Worm (Caenorhabditis elegans) whole organism, L4 larva: ENCODE results near the gene C04C11.25.

Source experiments
- D1046.2 ChIP-seq: fragments of 200-800 bp; sonication (Bioruptor generic); IDR thresholded peaks from 2 replicates; pipeline ENCODE4 v1.3.6; 2022; ENCODE audit warnings: missing genetic modification characterization, missing compliant biosample characterization
- F26F4.8 ChIP-seq: fragments of 200-800 bp; sonication (Bioruptor generic); conservative IDR thresholded peaks from 2 replicates; pipeline ENCODE4 v1.3.6; 2022; ENCODE audit warnings: missing genetic modification characterization, missing compliant biosample characterization
- F37D6.2 ChIP-seq: sonication (generic microtip); optimal IDR thresholded peaks from 2 replicates; lab custom pipeline; 2016; ENCODE audit warnings: mild to moderate bottlenecking, missing genetic modification characterization, missing compliant biosample characterization
- F44E2.7 ChIP-seq: fragments of 200-800 bp; sonication (Bioruptor generic); IDR thresholded peaks from 2 replicates; pipeline ENCODE4 v2.1.2; 2022; ENCODE audit warnings: missing genetic modification characterization, missing compliant biosample characterization
- F49E8.2 ChIP-seq: sonication (generic microtip); optimal IDR thresholded peaks from 2 replicates; lab custom pipeline; 2016; ENCODE audit warnings: missing compliant biosample characterization, mild to moderate bottlenecking, missing genetic modification characterization, borderline replicate concordance
- R02D3.7 ChIP-seq: fragments of 150-350 bp; sonication (generic microtip); optimal IDR thresholded peaks from 3 replicates; lab custom pipeline; 2014; ENCODE audit warnings: missing biosample characterization, missing genetic modification characterization
- T20F7.1 ChIP-seq: fragments of 200-800 bp; sonication (Bioruptor generic); optimal IDR thresholded peaks from 2 replicates; lab custom pipeline; 2018; ENCODE audit warnings: mild to moderate bottlenecking, missing genetic modification characterization, missing compliant biosample characterization
- Y5F2A.4 ChIP-seq: fragments of 200-800 bp; sonication (Bioruptor generic); optimal IDR thresholded peaks from 2 replicates; lab custom pipeline; 2018; ENCODE audit warnings: mild to moderate bottlenecking, missing genetic modification characterization, missing compliant biosample characterization
- ZK337.2 ChIP-seq: fragments of 200-800 bp; sonication (Bioruptor generic); IDR thresholded peaks from 2 replicates; pipeline ENCODE4 v1.3.6; 2022; ENCODE audit warnings: missing genetic modification reagents, missing genetic modification characterization, missing compliant biosample characterization
- aha-1 ChIP-seq: fragments of 150-350 bp; peaks from one replicate; lab custom pipeline; 2014; ENCODE audit warnings: missing biosample characterization, missing genetic modification characterization
- arid-1 ChIP-seq: fragments of 200-800 bp; sonication (Bioruptor generic); conservative IDR thresholded peaks from 2 replicates; pipeline ENCODE4 v1.3.6; 2022; ENCODE audit warnings: missing genetic modification reagents, missing genetic modification characterization, missing compliant biosample characterization
- ceh-44 ChIP-seq: fragments of 200-800 bp; sonication (Bioruptor generic); IDR thresholded peaks from 2 replicates; pipeline ENCODE4 v1.3.6; 2022; ENCODE audit warnings: missing genetic modification reagents, missing genetic modification characterization, missing compliant biosample characterization
- ces-1 ChIP-seq: fragments of 150-350 bp; sonication (generic microtip); optimal IDR thresholded peaks from 4 replicates; lab custom pipeline; 2014; ENCODE audit warnings: missing biosample characterization, missing genetic modification reagents, missing genetic modification characterization
- cey-2 ChIP-seq: sonication (generic microtip); optimal IDR thresholded peaks from 3 replicates; lab custom pipeline; 2017; ENCODE audit warnings: missing genetic modification characterization, mild to moderate bottlenecking, missing compliant biosample characterization, antibody characterized with exemption, borderline replicate concordance; ENCODE audit not compliant: insufficient read depth
- daf-16 ChIP-seq, 3 experiments: sonication (generic microtip); optimal IDR thresholded peaks; 2 replicates each; lab custom pipeline; 2016 to 2017; ENCODE audit warnings: missing genetic modification characterization in 3 of 3, missing genetic modification reagents in 3 of 3, mild to moderate bottlenecking in 2 of 3, missing compliant biosample characterization in 2 of 3, missing biosample characterization in 1 of 3, moderate library complexity in 1 of 3
- daf-19 ChIP-seq: fragments of 200-800 bp; sonication (Bioruptor generic); conservative IDR thresholded peaks from 2 replicates; pipeline ENCODE4 v1.3.6; 2022; ENCODE audit warnings: missing genetic modification characterization, missing compliant biosample characterization
- dmd-8 ChIP-seq: fragments of 200-800 bp; sonication (Bioruptor generic); IDR thresholded peaks from 2 replicates; pipeline ENCODE4 v1.3.6; 2022; ENCODE audit warnings: missing genetic modification characterization, missing compliant biosample characterization
- duxl-1 ChIP-seq: sonication (generic microtip); optimal IDR thresholded peaks from 2 replicates; lab custom pipeline; 2016; ENCODE audit warnings: mild to moderate bottlenecking, missing genetic modification characterization, moderate library complexity, missing compliant biosample characterization; ENCODE audit not compliant: poor library complexity
- egl-27 ChIP-seq: sonication (generic microtip); optimal IDR thresholded peaks from 3 replicates; lab custom pipeline; 2017; ENCODE audit warnings: missing biosample characterization, missing genetic modification reagents, missing genetic modification characterization
- fkh-10 ChIP-seq: fragments of 150-350 bp; optimal IDR thresholded peaks from 2 replicates; lab custom pipeline; 2014; ENCODE audit warnings: missing biosample characterization, missing genetic modification reagents, missing genetic modification characterization
- gei-8 ChIP-seq: fragments of 200-800 bp; sonication (Bioruptor generic); optimal IDR thresholded peaks from 2 replicates; lab custom pipeline; 2018; ENCODE audit warnings: mild to moderate bottlenecking, missing genetic modification characterization, missing compliant biosample characterization
- hif-1 ChIP-seq, 2 experiments: sonication (generic microtip); optimal IDR thresholded peaks; 2 replicates each; lab custom pipeline; 2016 to 2017; ENCODE audit warnings: missing compliant biosample characterization in 2 of 2, missing genetic modification characterization in 2 of 2, missing genetic modification reagents in 2 of 2, missing genotype in 2 of 2, mild to moderate bottlenecking in 1 of 2
- hlh-30 ChIP-seq: sonication (generic microtip); optimal IDR thresholded peaks from 2 replicates; lab custom pipeline; 2017; ENCODE audit warnings: antibody characterized with exemption, mild to moderate bottlenecking, missing genetic modification characterization, missing compliant biosample characterization; ENCODE audit not compliant: insufficient read depth
- hmg-1.1 ChIP-seq: fragments of 200-800 bp; sonication (Bioruptor generic); IDR thresholded peaks from 2 replicates; pipeline ENCODE4 v1.3.6; 2022; ENCODE audit warnings: missing genetic modification reagents, missing genetic modification characterization, missing compliant biosample characterization
- lin-13 ChIP-seq: fragments of 150-350 bp; optimal IDR thresholded peaks from 2 replicates; lab custom pipeline; 2014; ENCODE audit warnings: missing biosample characterization, missing genetic modification reagents, missing genetic modification characterization
- lin-15B ChIP-seq: fragments of 150-350 bp; sonication (generic microtip); optimal IDR thresholded peaks from 3 replicates; lab custom pipeline; 2014; ENCODE audit warnings: missing biosample characterization, missing genetic modification characterization
- lin-29 ChIP-seq: fragments of 200-800 bp; sonication (Bioruptor generic); IDR thresholded peaks from 2 replicates; pipeline ENCODE4 v1.3.6; 2022; ENCODE audit warnings: missing genetic modification reagents, missing genetic modification characterization, missing compliant biosample characterization
- lin-38 ChIP-seq: fragments of 200-800 bp; sonication (Bioruptor generic); IDR thresholded peaks from 2 replicates; pipeline ENCODE4 v1.3.6; 2022; ENCODE audit warnings: missing genetic modification reagents, missing genetic modification characterization, missing compliant biosample characterization
- lin-39 ChIP-seq: fragments of 150-350 bp; optimal IDR thresholded peaks from 2 replicates; lab custom pipeline; 2014; ENCODE audit warnings: missing biosample characterization, missing genetic modification reagents, missing genetic modification characterization
- lsy-2 ChIP-seq, 2 experiments: fragments of 150-350 bp in 1 of 2; sonication (generic microtip) in 1 of 2; optimal IDR thresholded peaks; 2 replicates each; lab custom pipeline; 2014 to 2017; ENCODE audit warnings: missing biosample characterization in 2 of 2, missing genetic modification characterization in 2 of 2
- madf-5 ChIP-seq, 2 experiments: fragments of 200-800 bp; sonication (Bioruptor generic); IDR thresholded peaks; 2 replicates each; pipeline ENCODE4 v1.3.6; 2022; ENCODE audit warnings: missing compliant biosample characterization in 2 of 2, missing genetic modification characterization in 2 of 2
- madf-9 ChIP-seq: fragments of 200-800 bp; sonication (Bioruptor generic); conservative IDR thresholded peaks from 2 replicates; pipeline ENCODE4 v1.3.6; 2022; ENCODE audit warnings: missing genetic modification reagents, missing genetic modification characterization, missing compliant biosample characterization
- mdl-1 ChIP-seq, 2 experiments: fragments of 150-350 bp in 1 of 2; sonication (generic microtip) in 1 of 2; optimal IDR thresholded peaks; 2 replicates each; lab custom pipeline; 2014 to 2017; ENCODE audit warnings: missing biosample characterization in 2 of 2, missing genetic modification characterization in 2 of 2
- mdt-29 ChIP-seq: fragments of 200-800 bp; sonication (Bioruptor generic); IDR thresholded peaks from 2 replicates; pipeline ENCODE4 v1.3.6; 2022; ENCODE audit warnings: missing genetic modification reagents, missing genetic modification characterization, missing compliant biosample characterization
- mep-1 ChIP-seq: fragments of 150-350 bp; sonication (generic microtip); optimal IDR thresholded peaks from 3 replicates; lab custom pipeline; 2014; ENCODE audit warnings: missing biosample characterization, missing genetic modification characterization
- mes-2 ChIP-seq: sonication (generic microtip); optimal IDR thresholded peaks from 2 replicates; lab custom pipeline; 2016; ENCODE audit warnings: missing genotype, mild to moderate bottlenecking, missing genetic modification characterization, missing compliant biosample characterization; ENCODE audit not compliant: poor library complexity, severe bottlenecking
- mxl-2 ChIP-seq: fragments of 200-800 bp; sonication (Bioruptor generic); conservative IDR thresholded peaks from 2 replicates; pipeline ENCODE4 v1.3.6; 2022; ENCODE audit warnings: missing genetic modification reagents, missing genetic modification characterization, missing compliant biosample characterization
- nhr-10 ChIP-seq: fragments of 150-350 bp; optimal IDR thresholded peaks from 2 replicates; lab custom pipeline; 2014; ENCODE audit warnings: missing biosample characterization, missing genetic modification characterization
- nhr-11 ChIP-seq: fragments of 150-350 bp; optimal IDR thresholded peaks from 2 replicates; lab custom pipeline; 2014; ENCODE audit warnings: missing biosample characterization, missing genetic modification characterization
- nhr-111 ChIP-seq: fragments of 200-800 bp; sonication (Bioruptor generic); optimal IDR thresholded peaks from 2 replicates; lab custom pipeline; 2018; ENCODE audit warnings: mild to moderate bottlenecking, missing genetic modification characterization, missing compliant biosample characterization
- nhr-237 ChIP-seq: sonication (generic microtip); optimal IDR thresholded peaks from 2 replicates; lab custom pipeline; 2017; ENCODE audit warnings: missing biosample characterization, missing genetic modification characterization
- nhr-25 ChIP-seq: sonication (generic microtip); optimal IDR thresholded peaks from 2 replicates; lab custom pipeline; 2017; ENCODE audit warnings: missing genetic modification characterization, mild to moderate bottlenecking, missing compliant biosample characterization, antibody characterized with exemption, moderate library complexity, borderline replicate concordance; ENCODE audit not compliant: insufficient read depth
- pha-4 ChIP-seq, 2 experiments: fragments of 150-350 bp in 1 of 2; fragments of 200-800 bp in 1 of 2; sonication (Bioruptor generic) in 1 of 2; IDR thresholded peaks in 1 of 2; optimal IDR thresholded peaks in 1 of 2; 2 replicates each; pipeline versions ENCODE4 v1.3.6 to Lab custom; 2014 to 2022; ENCODE audit warnings: missing genetic modification characterization in 2 of 2, missing genetic modification reagents in 2 of 2, missing biosample characterization in 1 of 2, missing compliant biosample characterization in 1 of 2
- php-3 ChIP-seq: fragments of 200-800 bp; sonication (Bioruptor generic); IDR thresholded peaks from 2 replicates; pipeline ENCODE4 v1.3.6; 2022; ENCODE audit warnings: missing genetic modification reagents, missing genetic modification characterization, missing compliant biosample characterization
- saeg-2 ChIP-seq: fragments of 200-800 bp; sonication (Bioruptor generic); IDR thresholded peaks from 2 replicates; pipeline ENCODE4 v1.3.6; 2022; ENCODE audit warnings: missing genetic modification reagents, missing genetic modification characterization, missing compliant biosample characterization
- spr-1 ChIP-seq: sonication (generic microtip); optimal IDR thresholded peaks from 2 replicates; lab custom pipeline; 2016; ENCODE audit warnings: mild to moderate bottlenecking, missing genetic modification characterization, missing compliant biosample characterization
- unc-62 ChIP-seq, 3 experiments: fragments of 150-350 bp in 1 of 3; sonication (generic microtip); optimal IDR thresholded peaks in 2 of 3; peaks in 1 of 3; 1 replicate in 1 of 3; 2 replicates in 2 of 3; lab custom pipeline; 2014 to 2017; ENCODE audit warnings: missing biosample characterization in 3 of 3, missing genetic modification characterization in 3 of 3, missing genetic modification reagents in 3 of 3, missing genotype in 1 of 3

C04C11.25 gene

ce11 chrX:14063830-14064229 lies 48.6 kb upstream of the C04C11.25 start (continued):
- TF ChIP-seq D1046.2 (GFP tag; lab: Robert Waterston, UW), result peak; percentile 94
- TF ChIP-seq lin-39 (tag; lab: Kevin White, UChicago), result no peak
- TF ChIP-seq lin-38 (GFP tag; lab: Robert Waterston, UW), result peak; percentile 86
- TF ChIP-seq arid-1 (GFP tag; lab: Robert Waterston, UW), result peak; percentile 97
- TF ChIP-seq duxl-1 (tag; lab: Kevin White, UChicago), result peak; percentile 89
- TF ChIP-seq hlh-30 (tag; lab: Kevin White, UChicago), result peak; percentile 88
- TF ChIP-seq saeg-2 (GFP tag; lab: Robert Waterston, UW), result peak; percentile 88
- TF ChIP-seq ZK337.2 (GFP tag; lab: Robert Waterston, UW), result peak; percentile 85
- no peak for TF ChIP-seq cey-2
- peak; percentile 28 for TF ChIP-seq fkh-10 (GFP tag; lab: Kevin White, UChicago)
- TF ChIP-seq spr-1 (tag; lab: Kevin White, UChicago), result peak; percentile 81
- TF ChIP-seq pha-4 (GFP tag; IDR thresholded peaks at IDR 0.05; lab: Robert Waterston, UW), result peak; percentile 96
- peak; percentile 47 for TF ChIP-seq pha-4 (tag; optimal IDR thresholded peaks at IDR 0.05; lab: Kevin White, UChicago)
- TF ChIP-seq mep-1, result peak; percentile 95
- TF ChIP-seq lin-13, result peak; percentile 90
- no peak for TF ChIP-seq nhr-237
- TF ChIP-seq dmd-8 (GFP tag; lab: Robert Waterston, UW), result peak; percentile 97
- TF ChIP-seq daf-16 (GFP tag; optimal IDR thresholded peaks at IDR 0.05; lab: Kevin White, UChicago), result peak; percentile 90 to 91
- peak; percentile 91 for TF ChIP-seq daf-16 (tag; optimal IDR thresholded peaks at IDR 0.05; lab: Kevin White, UChicago)
- peak in 1 of 2 experiments; percentile 98 for TF ChIP-seq unc-62 (GFP tag; optimal IDR thresholded peaks at IDR 0.05 in 1 of 2; lab: Kevin White, UChicago)
- TF ChIP-seq unc-62 (tag; optimal IDR thresholded peaks at IDR 0.05; lab: Kevin White, UChicago), result no peak
- TF ChIP-seq nhr-10, result peak; percentile 48
- TF ChIP-seq gei-8 (GFP tag; lab: Kevin White, UChicago), result peak; percentile 85
- peak; percentile 92 for TF ChIP-seq mes-2 (tag; lab: Kevin White, UChicago)
- peak; percentile 99 for TF ChIP-seq hmg-1.1 (GFP tag; lab: Robert Waterston, UW)
- TF ChIP-seq ceh-44 (GFP tag; lab: Robert Waterston, UW), result peak; percentile 89
- peak; percentile 57 for TF ChIP-seq F49E8.2 (tag; lab: Kevin White, UChicago)
- TF ChIP-seq mdl-1 (tag; optimal IDR thresholded peaks at IDR 0.05; lab: Kevin White, UChicago), result peak; percentile 41 to 90
- TF ChIP-seq mdt-29 (GFP tag; lab: Robert Waterston, UW), result peak; percentile 80
- peak; percentile 95 for TF ChIP-seq nhr-111 (GFP tag; lab: Kevin White, UChicago)
- TF ChIP-seq php-3 (GFP tag; lab: Robert Waterston, UW), result peak; percentile 90
- TF ChIP-seq T20F7.1 (GFP tag; lab: Kevin White, UChicago), result peak; percentile 79
- TF ChIP-seq lin-15B (tag; lab: Kevin White, UChicago), result peak; percentile 22
- peak; percentile 94 for TF ChIP-seq madf-9 (GFP tag; lab: Robert Waterston, UW)
- TF ChIP-seq egl-27 (tag; lab: Kevin White, UChicago), result peak; percentile 41
- peak; percentile 72 to 88 for TF ChIP-seq lsy-2 (tag; optimal IDR thresholded peaks at IDR 0.05; lab: Kevin White, UChicago)
- peak; percentile 81 for TF ChIP-seq F37D6.2
- peak; percentile 83 for TF ChIP-seq Y5F2A.4 (GFP tag; lab: Kevin White, UChicago)
- peak; percentile 68; the same call in 1 of the 2 replicates for TF ChIP-seq lin-29
- TF ChIP-seq F26F4.8 (GFP tag; lab: Robert Waterston, UW), result peak; percentile 96
- peak; percentile 31 for TF ChIP-seq R02D3.7 (tag; lab: Kevin White, UChicago)
- peak; percentile 44 for TF ChIP-seq nhr-25
- peak; percentile 98 for TF ChIP-seq madf-5 (GFP tag; IDR thresholded peaks at IDR 0.05; lab: Robert Waterston, UW)
- TF ChIP-seq nhr-11 (tag; lab: Kevin White, UChicago), result peak; percentile 86
- TF ChIP-seq daf-19 (GFP tag; lab: Robert Waterston, UW), result no peak
- TF ChIP-seq mxl-2 (GFP tag; lab: Robert Waterston, UW), result peak; percentile 78
- peak; percentile 89 for TF ChIP-seq ces-1 (GFP tag; lab: Kevin White, UChicago)
- peak; percentile 92; the same call in 1 of the 2 replicates for TF ChIP-seq F44E2.7
- peak; percentile 55 to 76 for TF ChIP-seq hif-1 (tag; optimal IDR thresholded peaks at IDR 0.05; lab: Kevin White, UChicago)
- TF ChIP-seq aha-1, result peak; percentile 85
